Fruit fly (Drosophila melanogaster): ENCODE measurements around the gene CG9377.

CG9377 gene

DNA sequence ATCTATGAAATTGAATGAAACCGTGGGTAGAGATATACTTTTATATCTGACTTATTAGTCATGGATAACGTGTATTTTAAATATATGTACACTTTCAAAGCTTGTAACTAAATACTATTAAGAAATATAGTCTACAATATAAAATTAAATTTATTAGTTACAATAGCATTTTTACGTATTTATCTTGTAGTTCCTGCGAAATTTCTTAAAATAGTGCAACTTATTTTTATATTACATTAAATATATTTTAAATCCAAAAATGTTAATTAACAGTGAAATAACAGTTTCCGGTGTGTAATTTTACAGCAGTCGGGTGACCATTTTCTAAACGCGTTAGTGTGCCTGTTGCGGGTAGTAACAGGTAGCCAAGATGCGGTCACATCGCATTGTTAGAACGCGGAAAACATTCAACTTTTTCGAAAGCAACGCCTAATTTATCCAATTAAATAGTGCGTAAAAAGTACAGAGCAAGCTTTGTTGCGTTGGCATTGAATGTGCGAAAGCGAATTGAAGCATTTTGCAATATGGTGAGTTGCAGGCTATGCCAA lies 37.3 kb upstream of the CG9377 start, which contains the start of the genes CG10859 and CG7110 (continued):
- no peak for TF ChIP-seq ATbp (GFP tag; optimal IDR thresholded peaks at IDR 0.05)
- TF ChIP-seq CG10209 (GFP tag; optimal IDR thresholded peaks at IDR 0.05) = peak; percentile 41
- TF ChIP-seq pho (GFP tag; optimal IDR thresholded peaks at IDR 0.05) = no peak
- no peak for TF ChIP-seq Lpt (GFP tag; optimal IDR thresholded peaks at IDR 0.05)
- peak; percentile 60 for TF ChIP-seq dm (GFP tag; optimal IDR thresholded peaks at IDR 0.05)
- TF ChIP-seq ssp (GFP tag; IDR thresholded peaks at IDR 0.05) = no peak
- no peak for TF ChIP-seq Optix (GFP tag; IDR thresholded peaks at IDR 0.05)
- peak; percentile 98 for TF ChIP-seq Ets97D (GFP tag; optimal IDR thresholded peaks at IDR 0.05)
- TF ChIP-seq ewg (GFP tag; optimal IDR thresholded peaks at IDR 0.05) = peak; percentile 29
- TF ChIP-seq Fer2 (tag; optimal IDR thresholded peaks at IDR 0.05) = peak; percentile 11
- TF ChIP-seq pnt (GFP tag; optimal IDR thresholded peaks at IDR 0.05) = no peak
- TF ChIP-seq nerfin-2 (GFP tag; IDR thresholded peaks at IDR 0.05; ENCODE audit: partially characterized antibody) = no peak
- no peak for TF ChIP-seq NC2α (GFP tag; optimal IDR thresholded peaks at IDR 0.05)
- no peak for TF ChIP-seq jing (GFP tag; optimal IDR thresholded peaks at IDR 0.05)
- no peak for TF ChIP-seq sc (optimal IDR thresholded peaks at IDR 0.05)
- TF ChIP-seq sc (GFP tag; optimal IDR thresholded peaks at IDR 0.05) = peak; percentile 7
- TF ChIP-seq CG12219 (GFP tag; optimal IDR thresholded peaks at IDR 0.05) = peak; percentile 1
- TF ChIP-seq Kr (GFP tag; optimal IDR thresholded peaks at IDR 0.05) = no peak
- peak; percentile 77 for TF ChIP-seq CG9797 (GFP tag; optimal IDR thresholded peaks at IDR 0.05)
- TF ChIP-seq lbe (GFP tag; optimal IDR thresholded peaks at IDR 0.05) = no peak
- no peak for TF ChIP-seq Usf (GFP tag; optimal IDR thresholded peaks at IDR 0.05)
- TF ChIP-seq Poxn (GFP tag; IDR thresholded peaks at IDR 0.05) = no peak
- TF ChIP-seq ham (GFP tag; IDR thresholded peaks at IDR 0.05) = no peak
- TF ChIP-seq crp (GFP tag; optimal IDR thresholded peaks at IDR 0.05) = no peak
- TF ChIP-seq CG14710 (tag; optimal IDR thresholded peaks at IDR 0.05) = peak; percentile 65
- TF ChIP-seq CG1529 (GFP tag; optimal IDR thresholded peaks at IDR 0.05) = peak; percentile 3
- TF ChIP-seq gro (GFP tag; optimal IDR thresholded peaks at IDR 0.05) = peak; percentile 21
- TF ChIP-seq slou (GFP tag; optimal IDR thresholded peaks at IDR 0.05) = no peak
- TF ChIP-seq sisA (GFP tag; IDR thresholded peaks at IDR 0.05) = no peak
- TF ChIP-seq Rfx (GFP tag; IDR thresholded peaks at IDR 0.05) = peak; percentile 9; the same call in 1 of the 2 replicates
- peak in 1 of 2 experiments; percentile 50 for TF ChIP-seq insv (GFP tag; optimal IDR thresholded peaks at IDR 0.05)
- no peak for TF ChIP-seq CG3407 (GFP tag; optimal IDR thresholded peaks at IDR 0.05)
- TF ChIP-seq CG11247 (GFP tag; IDR thresholded peaks at IDR 0.05) = no peak
- peak; percentile 26 for TF ChIP-seq CG2875 (GFP tag; optimal IDR thresholded peaks at IDR 0.05)
- TF ChIP-seq CG4617 (GFP tag; optimal IDR thresholded peaks at IDR 0.05; ENCODE audit: borderline replicate concordance) = peak; percentile 14
- TF ChIP-seq odd (GFP tag; optimal IDR thresholded peaks at IDR 0.05) = peak; percentile 60
- TF ChIP-seq gfzf (GFP tag; optimal IDR thresholded peaks at IDR 0.05) = peak; percentile 86
- no peak for TF ChIP-seq da (GFP tag; optimal IDR thresholded peaks at IDR 0.05)
- no peak for TF ChIP-seq inv (GFP tag; IDR thresholded peaks at IDR 0.05; ENCODE audit: partially characterized antibody)
- no peak for TF ChIP-seq Lim3 (GFP tag; IDR thresholded peaks at IDR 0.05)
- TF ChIP-seq CG12299 (tag; optimal IDR thresholded peaks at IDR 0.05) = peak; percentile 45
- TF ChIP-seq Doc2 (GFP tag; IDR thresholded peaks at IDR 0.05) = no peak
- TF ChIP-seq stc (GFP tag; IDR thresholded peaks at IDR 0.05) = no peak
- TF ChIP-seq CG6689 (GFP tag; IDR thresholded peaks at IDR 0.05) = no peak
- TF ChIP-seq dysf (GFP tag; IDR thresholded peaks at IDR 0.05) = no peak
- no peak for TF ChIP-seq CG2889 (GFP tag; IDR thresholded peaks at IDR 0.05)
- TF ChIP-seq scrt (GFP tag; optimal IDR thresholded peaks at IDR 0.05) = peak; percentile 88
- TF ChIP-seq CG10147 (GFP tag; optimal IDR thresholded peaks at IDR 0.05) = peak; percentile 37
- no peak for TF ChIP-seq CG31388 (GFP tag; optimal IDR thresholded peaks at IDR 0.05)
- TF ChIP-seq hb (GFP tag; IDR thresholded peaks at IDR 0.05; ENCODE audit: partially characterized antibody) = no peak
- peak; percentile 56 for TF ChIP-seq CG33213 (GFP tag; optimal IDR thresholded peaks at IDR 0.05)

Data from whole organism, embryonic.